Worm (Caenorhabditis elegans) whole organism, young adult: ENCODE results near the gene ctl-3.

ENCODE experiments used
- T07F8.4 ChIP-seq: sonication (generic microtip); optimal IDR thresholded peaks from 2 replicates; lab custom pipeline; 2016; ENCODE audit warnings: mild to moderate bottlenecking, missing genetic modification characterization, moderate library complexity, missing compliant biosample characterization
- ama-1 ChIP-seq, 3 experiments: fragments of 150-350 bp in 1 of 3; sonication (generic microtip) in 2 of 3; optimal IDR thresholded peaks; 2 replicates each; lab custom pipeline; 2014 to 2018; ENCODE audit warnings: missing biosample characterization in 2 of 3, missing genetic modification characterization in 2 of 3, missing genetic modification reagents in 2 of 3
- bed-1 ChIP-seq: fragments of 200-800 bp; sonication (Bioruptor generic); IDR thresholded peaks from 2 replicates; pipeline ENCODE4 v1.3.6; 2022; ENCODE audit warnings: missing genetic modification reagents, missing genetic modification characterization, missing compliant biosample characterization
- lsy-27 ChIP-seq: sonication (generic microtip); optimal IDR thresholded peaks from 2 replicates; lab custom pipeline; 2017; ENCODE audit warnings: missing genetic modification characterization, mild to moderate bottlenecking, missing compliant biosample characterization, antibody characterized with exemption, missing genotype, borderline replicate concordance; ENCODE audit not compliant: insufficient read depth
- mxl-1 ChIP-seq: sonication (generic microtip); optimal IDR thresholded peaks from 2 replicates; lab custom pipeline; 2016; ENCODE audit warnings: missing genetic modification characterization, missing compliant biosample characterization
- nfya-1 ChIP-seq: sonication (generic microtip); optimal IDR thresholded peaks from 2 replicates; lab custom pipeline; 2017; ENCODE audit warnings: antibody characterized with exemption, missing compliant biosample characterization, missing genetic modification characterization, borderline replicate concordance; ENCODE audit not compliant: insufficient read depth
- nfya-2 ChIP-seq: fragments of 200-800 bp; sonication (Bioruptor generic); IDR thresholded peaks from 2 replicates; pipeline ENCODE4 v1.3.6; 2022; ENCODE audit warnings: missing genetic modification reagents, missing genetic modification characterization, missing compliant biosample characterization
- snpc-3.4 ChIP-seq: sonication (generic microtip); optimal IDR thresholded peaks from 2 replicates; lab custom pipeline; 2017; ENCODE audit warnings: missing genetic modification characterization, mild to moderate bottlenecking, missing compliant biosample characterization, antibody characterized with exemption, moderate library complexity, missing genotype, missing genetic modification reagents
- snpc-4 ChIP-seq, 5 experiments: fragments of 150-350 bp in 1 of 5; sonication (generic microtip) in 4 of 5; optimal IDR thresholded peaks; 2 replicates each; lab custom pipeline; 2014 to 2018; ENCODE audit warnings: missing genetic modification characterization in 5 of 5, missing biosample characterization in 3 of 5, antibody characterized with exemption in 2 of 5, mild to moderate bottlenecking in 2 of 5, missing compliant biosample characterization in 2 of 5, missing genotype in 2 of 5, moderate library complexity in 2 of 5, missing genetic modification reagents in 1 of 5
- somi-1 ChIP-seq: fragments of 200-800 bp; sonication (Bioruptor generic); optimal IDR thresholded peaks from 2 replicates; lab custom pipeline; 2018; ENCODE audit warnings: mild to moderate bottlenecking, missing genetic modification characterization, missing compliant biosample characterization
- sptf-2 ChIP-seq: fragments of 200-800 bp; sonication (Bioruptor generic); optimal IDR thresholded peaks from 2 replicates; lab custom pipeline; 2018; ENCODE audit warnings: mild to moderate bottlenecking, missing genetic modification characterization, missing compliant biosample characterization
- unc-130 ChIP-seq: sonication (generic microtip); optimal IDR thresholded peaks from 2 replicates; lab custom pipeline; 2016; ENCODE audit warnings: missing genetic modification reagents, missing genetic modification characterization, missing compliant biosample characterization
- unc-62 ChIP-seq: fragments of 150-350 bp; optimal IDR thresholded peaks from 2 replicates; lab custom pipeline; 2014; ENCODE audit warnings: missing biosample characterization, missing genetic modification reagents, missing genetic modification characterization

DNA sequence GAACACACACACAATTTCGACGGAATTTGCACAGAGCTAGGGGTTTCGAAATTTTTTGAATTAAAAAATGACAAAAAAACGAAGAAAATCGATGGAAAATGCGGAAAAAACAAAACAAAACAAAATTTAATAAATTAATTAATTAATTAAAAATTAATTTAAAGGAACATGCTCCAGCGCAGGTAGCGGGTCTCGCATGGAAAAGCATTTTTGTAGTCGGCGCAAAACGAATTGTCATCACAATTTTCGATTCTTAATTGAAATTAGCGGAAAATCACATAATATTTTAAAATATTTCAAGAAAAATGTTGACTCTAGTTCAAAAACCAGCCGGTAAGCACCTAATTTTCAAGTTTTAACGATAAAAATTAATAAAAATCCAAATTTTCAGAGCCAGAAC is 34.2 kb downstream of the ctl-3 start, which contains the start of gene Y54G11A.3:
- TF ChIP-seq unc-62 (no peak), bed-1 (GFP tag; lab: Robert Waterston, UW) (no peak), ama-1 (optimal IDR thresholded peaks at IDR 0.05; lab: Kevin White, UChicago) (no peak), ama-1 (GFP tag; optimal IDR thresholded peaks at IDR 0.05; lab: Kevin White, UChicago) (no peak), T07F8.4 (tag; lab: Kevin White, UChicago) (no peak), snpc-4 (GFP tag; optimal IDR thresholded peaks at IDR 0.05; lab: Kevin White, UChicago) (no peak), snpc-4 (tag; optimal IDR thresholded peaks at IDR 0.05; lab: Kevin White, UChicago) (no peak), sptf-2 (GFP tag; lab: Kevin White, UChicago) (no peak), lsy-27 (tag; lab: Kevin White, UChicago) (no peak), unc-130 (no peak), somi-1 (GFP tag; lab: Kevin White, UChicago) (no peak), nfya-1 (tag; lab: Kevin White, UChicago) (no peak), mxl-1 (tag; lab: Kevin White, UChicago) (no peak), nfya-2 (GFP tag; lab: Robert Waterston, UW) (no peak), snpc-3.4 (tag; lab: Kevin White, UChicago) (no peak)
